Worm (Caenorhabditis elegans): ENCODE measurements around the gene col-118.

col-118 gene

DNA sequence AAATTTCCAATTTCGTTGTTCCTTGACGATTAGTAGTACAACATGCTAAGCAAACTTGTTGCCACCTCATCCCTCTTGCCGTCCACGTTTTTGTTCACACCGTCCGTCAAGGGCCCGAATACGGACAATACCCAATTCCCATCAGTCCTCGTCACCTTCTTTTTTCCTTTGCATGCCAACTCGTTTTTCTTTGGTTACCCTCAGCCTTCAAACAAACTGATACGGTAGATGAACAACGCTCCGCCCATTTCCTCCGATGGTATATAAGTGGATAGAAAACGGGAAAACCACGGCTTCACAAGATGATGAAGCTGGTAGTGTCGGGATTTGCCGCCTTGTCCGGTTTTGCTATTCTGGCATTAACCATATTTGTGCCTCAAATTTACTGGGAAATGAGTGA lies at the start of gene col-118:
Gene col-118, plus strand, starts transcription at position 301 of the 400 bp plus-strand sequence.
- no peak for TF ChIP-seq aly-1 (tag; optimal IDR thresholded peaks at IDR 0.05)
- TF ChIP-seq ama-1 (optimal IDR thresholded peaks at IDR 0.05), result no peak
- TF ChIP-seq B0310.2 (tag; optimal IDR thresholded peaks at IDR 0.05), result no peak
- no peak for TF ChIP-seq F13C5.2 (tag; optimal IDR thresholded peaks at IDR 0.05)
- no peak for TF ChIP-seq ceh-36 (tag; optimal IDR thresholded peaks at IDR 0.05)
- no peak for TF ChIP-seq pes-1 (GFP tag; IDR thresholded peaks at IDR 0.05)
- no peak for TF ChIP-seq sea-1 (GFP tag; conservative IDR thresholded peaks at IDR 0.05)
- no peak for TF ChIP-seq hmg-4 (GFP tag; optimal IDR thresholded peaks at IDR 0.05)
- no peak for TF ChIP-seq flt-1 (GFP tag; IDR thresholded peaks at IDR 0.05)
- TF ChIP-seq tbx-37 (GFP tag; conservative IDR thresholded peaks at IDR 0.05), result no peak
- TF ChIP-seq tbx-11 (GFP tag; IDR thresholded peaks at IDR 0.05), result no peak
- TF ChIP-seq tra-4 (tag; optimal IDR thresholded peaks at IDR 0.05), result no peak
- TF ChIP-seq scrt-1 (GFP tag; IDR thresholded peaks at IDR 0.05), result no peak

DNA sequence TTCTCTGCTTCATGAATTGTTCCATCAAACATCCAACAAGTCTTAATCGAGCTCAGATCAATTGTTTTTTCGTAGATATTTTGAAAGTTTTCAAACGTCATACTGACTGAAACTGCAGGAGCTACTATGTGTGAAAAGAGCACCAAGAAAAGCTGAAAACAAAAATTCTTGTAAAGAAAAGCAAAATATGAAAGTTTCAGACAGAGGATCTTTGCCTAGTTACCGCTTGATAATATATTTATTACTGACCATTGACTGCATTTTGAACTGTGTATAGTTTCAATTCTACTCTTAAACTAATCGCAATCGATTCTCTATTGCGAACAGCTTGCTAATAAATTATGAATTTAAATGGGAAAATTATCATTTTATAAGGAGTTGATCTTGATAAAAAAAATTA lies 49.8 kb upstream of the col-118 start, which contains the start of gene clec-182:
Gene clec-182, minus strand, starts transcription at position 101 of the 400 bp plus-strand sequence.
- TF ChIP-seq hmg-4 (GFP tag; optimal IDR thresholded peaks at IDR 0.05) (no peak), scrt-1 (GFP tag; IDR thresholded peaks at IDR 0.05) (no peak), tra-4 (tag; optimal IDR thresholded peaks at IDR 0.05) (no peak), flt-1 (GFP tag; IDR thresholded peaks at IDR 0.05) (no peak), ama-1 (optimal IDR thresholded peaks at IDR 0.05) (no peak), F13C5.2 (tag; optimal IDR thresholded peaks at IDR 0.05) (no peak), hmbx-1 (tag; optimal IDR thresholded peaks at IDR 0.05) (no peak), ets-7 (tag; optimal IDR thresholded peaks at IDR 0.05) (no peak), pes-1 (GFP tag; IDR thresholded peaks at IDR 0.05) (no peak), B0310.2 (tag; optimal IDR thresholded peaks at IDR 0.05) (no peak), tbx-37 (GFP tag; conservative IDR thresholded peaks at IDR 0.05) (no peak), hnd-1 (tag; optimal IDR thresholded peaks at IDR 0.05) (no peak), tbx-11 (GFP tag; IDR thresholded peaks at IDR 0.05) (no peak), sea-1 (GFP tag; conservative IDR thresholded peaks at IDR 0.05) (no peak), aly-1 (tag; optimal IDR thresholded peaks at IDR 0.05) (no peak), ceh-36 (tag; optimal IDR thresholded peaks at IDR 0.05) (no peak), ceh-13 (GFP tag; optimal IDR thresholded peaks at IDR 0.05) (no peak)

- no peak for TF ChIP-seq tbx-37 (GFP tag; conservative IDR thresholded peaks at IDR 0.05)
- TF ChIP-seq ets-7 (tag; optimal IDR thresholded peaks at IDR 0.05), result no peak
- TF ChIP-seq B0310.2 (tag; optimal IDR thresholded peaks at IDR 0.05), result no peak
- no peak for TF ChIP-seq ceh-13 (GFP tag; optimal IDR thresholded peaks at IDR 0.05)
- no peak for TF ChIP-seq hnd-1 (tag; optimal IDR thresholded peaks at IDR 0.05)
- no peak for TF ChIP-seq ama-1 (optimal IDR thresholded peaks at IDR 0.05)
- no peak for TF ChIP-seq tra-4 (tag; optimal IDR thresholded peaks at IDR 0.05)
- no peak for TF ChIP-seq ceh-36 (tag; optimal IDR thresholded peaks at IDR 0.05)
- TF ChIP-seq aly-1 (tag; optimal IDR thresholded peaks at IDR 0.05), result no peak
- TF ChIP-seq scrt-1 (GFP tag; IDR thresholded peaks at IDR 0.05), result no peak
- TF ChIP-seq flt-1 (GFP tag; IDR thresholded peaks at IDR 0.05), result no peak
- no peak for TF ChIP-seq F13C5.2 (tag; optimal IDR thresholded peaks at IDR 0.05)
- no peak for TF ChIP-seq tbx-11 (GFP tag; IDR thresholded peaks at IDR 0.05)
- no peak for TF ChIP-seq hmg-4 (GFP tag; optimal IDR thresholded peaks at IDR 0.05)
- TF ChIP-seq sea-1 (GFP tag; conservative IDR thresholded peaks at IDR 0.05), result no peak
Observed at ce11 chrIV:8807327-8807726, 40.7 kb upstream of the col-118 start.

DNA sequence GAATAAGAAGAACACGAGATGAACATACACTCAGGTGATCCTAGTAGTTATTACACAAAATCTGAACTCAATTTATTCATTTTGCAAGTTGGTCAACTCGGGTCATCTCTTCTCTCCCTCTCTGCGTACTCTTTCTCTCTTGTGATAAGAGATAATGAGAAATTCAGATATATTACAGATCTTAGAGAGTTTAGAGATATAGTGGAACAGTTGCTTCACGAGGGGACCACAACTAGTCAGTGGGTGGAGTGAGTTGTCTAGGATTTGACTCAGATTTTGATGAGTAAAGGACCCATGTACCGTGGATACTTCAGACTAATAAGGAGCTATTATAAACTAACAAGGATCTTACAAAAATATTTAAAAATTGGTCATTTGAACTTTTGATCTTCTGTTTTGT lies 34.4 kb upstream of the col-118 start, which contains the start of gene exc-5:
Gene exc-5, minus strand, starts transcription at position 57 of the 400 bp plus-strand sequence.
- TF ChIP-seq sea-1 (GFP tag; conservative IDR thresholded peaks at IDR 0.05) (no peak), ceh-13 (GFP tag; optimal IDR thresholded peaks at IDR 0.05) (no peak), pes-1 (GFP tag; IDR thresholded peaks at IDR 0.05) (no peak), B0310.2 (tag; optimal IDR thresholded peaks at IDR 0.05) (no peak), hmg-4 (GFP tag; optimal IDR thresholded peaks at IDR 0.05) (no peak), tbx-37 (GFP tag; conservative IDR thresholded peaks at IDR 0.05) (no peak), ama-1 (optimal IDR thresholded peaks at IDR 0.05) (no peak), tra-4 (tag; optimal IDR thresholded peaks at IDR 0.05) (no peak)

ce11 chrIV:8815162-8815561 lies 32.9 kb upstream of the col-118 start:
- TF ChIP-seq ets-7 (tag; optimal IDR thresholded peaks at IDR 0.05), result no peak
- no peak for TF ChIP-seq aly-1 (tag; optimal IDR thresholded peaks at IDR 0.05)
- TF ChIP-seq F13C5.2 (tag; optimal IDR thresholded peaks at IDR 0.05), result no peak
- TF ChIP-seq pes-1 (GFP tag; IDR thresholded peaks at IDR 0.05), result no peak
- TF ChIP-seq scrt-1 (GFP tag; IDR thresholded peaks at IDR 0.05), result no peak
- TF ChIP-seq B0310.2 (tag; optimal IDR thresholded peaks at IDR 0.05), result no peak
- no peak for TF ChIP-seq ceh-36 (tag; optimal IDR thresholded peaks at IDR 0.05)
- TF ChIP-seq tra-4 (tag; optimal IDR thresholded peaks at IDR 0.05), result no peak
- TF ChIP-seq flt-1 (GFP tag; IDR thresholded peaks at IDR 0.05), result no peak
- TF ChIP-seq tbx-37 (GFP tag; conservative IDR thresholded peaks at IDR 0.05), result no peak
- no peak for TF ChIP-seq hnd-1 (tag; optimal IDR thresholded peaks at IDR 0.05)
- no peak for TF ChIP-seq ceh-13 (GFP tag; optimal IDR thresholded peaks at IDR 0.05)

DNA sequence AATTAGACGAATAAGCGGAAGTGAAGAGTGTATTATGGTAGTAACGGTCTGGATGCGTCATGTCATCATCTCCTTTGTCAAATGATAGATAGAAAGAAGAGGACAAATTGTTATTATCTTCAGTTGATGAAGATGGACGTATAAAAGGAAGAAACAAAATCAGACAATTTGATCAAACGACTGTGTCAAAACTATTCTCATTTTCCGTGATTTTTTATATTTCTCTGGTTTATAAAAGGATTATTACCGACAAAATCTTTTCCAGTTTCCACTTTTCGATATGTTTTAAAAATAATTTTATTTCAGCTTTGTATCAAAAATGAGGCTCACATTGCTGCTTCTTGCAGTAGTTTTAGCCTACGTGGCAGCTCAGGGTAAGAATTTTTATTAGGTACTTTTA lies 32.0 kb upstream of the col-118 start, which contains the start of gene grsp-2:
Gene grsp-2, plus strand, starts transcription at position 301 of the 400 bp plus-strand sequence.
- TF ChIP-seq ama-1 (optimal IDR thresholded peaks at IDR 0.05) (no peak), hmbx-1 (tag; optimal IDR thresholded peaks at IDR 0.05) (no peak), scrt-1 (GFP tag; IDR thresholded peaks at IDR 0.05) (no peak), flt-1 (GFP tag; IDR thresholded peaks at IDR 0.05) (no peak), tbx-11 (GFP tag; IDR thresholded peaks at IDR 0.05) (no peak), ets-7 (tag; optimal IDR thresholded peaks at IDR 0.05) (no peak), hmg-4 (GFP tag; optimal IDR thresholded peaks at IDR 0.05) (no peak), ceh-13 (GFP tag; optimal IDR thresholded peaks at IDR 0.05) (no peak), tra-4 (tag; optimal IDR thresholded peaks at IDR 0.05) (no peak), F13C5.2 (tag; optimal IDR thresholded peaks at IDR 0.05) (no peak), hnd-1 (tag; optimal IDR thresholded peaks at IDR 0.05) (no peak), aly-1 (tag; optimal IDR thresholded peaks at IDR 0.05) (no peak), sea-1 (GFP tag; conservative IDR thresholded peaks at IDR 0.05) (no peak), pes-1 (GFP tag; IDR thresholded peaks at IDR 0.05) (no peak), ceh-36 (tag; optimal IDR thresholded peaks at IDR 0.05) (no peak), tbx-37 (GFP tag; conservative IDR thresholded peaks at IDR 0.05) (no peak)

ce11 chrIV:8816617-8817016 lies 31.4 kb upstream of the col-118 start:
- TF ChIP-seq ceh-13 (GFP tag; optimal IDR thresholded peaks at IDR 0.05), result no peak
- no peak for TF ChIP-seq pes-1 (GFP tag; IDR thresholded peaks at IDR 0.05)
- TF ChIP-seq tbx-37 (GFP tag; conservative IDR thresholded peaks at IDR 0.05), result no peak
- TF ChIP-seq hnd-1 (tag; optimal IDR thresholded peaks at IDR 0.05), result no peak
- TF ChIP-seq sea-1 (GFP tag; conservative IDR thresholded peaks at IDR 0.05), result no peak
- TF ChIP-seq tbx-11 (GFP tag; IDR thresholded peaks at IDR 0.05), result no peak
- no peak for TF ChIP-seq tra-4 (tag; optimal IDR thresholded peaks at IDR 0.05)
- no peak for TF ChIP-seq ama-1 (optimal IDR thresholded peaks at IDR 0.05)
- no peak for TF ChIP-seq hmbx-1 (tag; optimal IDR thresholded peaks at IDR 0.05)
- TF ChIP-seq B0310.2 (tag; optimal IDR thresholded peaks at IDR 0.05), result no peak
- TF ChIP-seq flt-1 (GFP tag; IDR thresholded peaks at IDR 0.05), result no peak
- no peak for TF ChIP-seq F13C5.2 (tag; optimal IDR thresholded peaks at IDR 0.05)
- TF ChIP-seq ceh-36 (tag; optimal IDR thresholded peaks at IDR 0.05), result no peak
- TF ChIP-seq scrt-1 (GFP tag; IDR thresholded peaks at IDR 0.05), result no peak
- no peak for TF ChIP-seq aly-1 (tag; optimal IDR thresholded peaks at IDR 0.05)
- TF ChIP-seq ets-7 (tag; optimal IDR thresholded peaks at IDR 0.05), result no peak
- no peak for TF ChIP-seq hmg-4 (GFP tag; optimal IDR thresholded peaks at IDR 0.05)
